Worm (Caenorhabditis elegans): ENCODE data around the gene lit-1.

The lit-1 gene

ce11 chrIII:13716831-13717230 lies 15.0 kb downstream of the lit-1 start:
- TF ChIP-seq W03F9.2 (tag; optimal IDR thresholded peaks at IDR 0.05) = no peak
- TF ChIP-seq him-1 (tag; optimal IDR thresholded peaks at IDR 0.05) = no peak
- no peak for TF ChIP-seq dao-5 (tag; optimal IDR thresholded peaks at IDR 0.05)

ce11 chrIII:13717505-13717904 lies 15.7 kb downstream of the lit-1 start:
- TF ChIP-seq him-1 (tag; optimal IDR thresholded peaks at IDR 0.05) = no peak
- TF ChIP-seq dao-5 (tag; optimal IDR thresholded peaks at IDR 0.05) = no peak
- TF ChIP-seq W03F9.2 (tag; optimal IDR thresholded peaks at IDR 0.05) = no peak

- TF ChIP-seq dao-5 (tag; optimal IDR thresholded peaks at IDR 0.05) = no peak
- TF ChIP-seq W03F9.2 (tag; optimal IDR thresholded peaks at IDR 0.05) = no peak
- TF ChIP-seq him-1 (tag; optimal IDR thresholded peaks at IDR 0.05) = no peak
Measured at ce11 chrIII:13718403-13718969, 16.7 kb downstream of the lit-1 start.

- no peak for TF ChIP-seq dao-5 (tag; optimal IDR thresholded peaks at IDR 0.05)
- TF ChIP-seq him-1 (tag; optimal IDR thresholded peaks at IDR 0.05) = no peak
- TF ChIP-seq W03F9.2 (tag; optimal IDR thresholded peaks at IDR 0.05) = no peak
Measured at ce11 chrIII:13719247-13719758, 17.5 kb downstream of the lit-1 start.

ce11 chrIII:13720190-13720741 lies 18.5 kb downstream of the lit-1 start:
- no peak for TF ChIP-seq him-1 (tag; optimal IDR thresholded peaks at IDR 0.05)
- TF ChIP-seq W03F9.2 (tag; optimal IDR thresholded peaks at IDR 0.05) = no peak
- no peak for TF ChIP-seq dao-5 (tag; optimal IDR thresholded peaks at IDR 0.05)

ce11 chrIII:13721066-13721465 lies 19.3 kb downstream of the lit-1 start:
- TF ChIP-seq dao-5 (tag; optimal IDR thresholded peaks at IDR 0.05) (no peak), him-1 (tag; optimal IDR thresholded peaks at IDR 0.05) (no peak), W03F9.2 (tag; optimal IDR thresholded peaks at IDR 0.05) (no peak)

ce11 chrIII:13721944-13722343 lies 20.2 kb downstream of the lit-1 start:
- TF ChIP-seq dao-5 (tag; optimal IDR thresholded peaks at IDR 0.05) (no peak), him-1 (tag; optimal IDR thresholded peaks at IDR 0.05) (no peak), W03F9.2 (tag; optimal IDR thresholded peaks at IDR 0.05) (no peak)

ce11 chrIII:13722387-13723122 lies 20.8 kb downstream of the lit-1 start:
- TF ChIP-seq dao-5 (tag; optimal IDR thresholded peaks at IDR 0.05) (no peak), W03F9.2 (tag; optimal IDR thresholded peaks at IDR 0.05) (no peak), him-1 (tag; optimal IDR thresholded peaks at IDR 0.05) (no peak)

- TF ChIP-seq dao-5 (tag; optimal IDR thresholded peaks at IDR 0.05) (no peak), him-1 (tag; optimal IDR thresholded peaks at IDR 0.05) (peak; percentile 33)
Measured at ce11 chrIII:13724018-13724892, 22.5 kb downstream of the lit-1 start.

ce11 chrIII:13729760-13730159 lies 28.0 kb downstream of the lit-1 start:
- TF ChIP-seq dao-5 (tag; optimal IDR thresholded peaks at IDR 0.05) (no peak), W03F9.2 (tag; optimal IDR thresholded peaks at IDR 0.05) (no peak), him-1 (tag; optimal IDR thresholded peaks at IDR 0.05) (no peak)

ce11 chrIII:13731589-13731988 lies 29.8 kb downstream of the lit-1 start, which contains the start of gene W06F12.2:
Gene W06F12.2, minus strand, starts transcription at chrIII:13731689.
- no peak for TF ChIP-seq W03F9.2 (tag; optimal IDR thresholded peaks at IDR 0.05)

ce11 chrIII:13732665-13733064 lies 30.9 kb downstream of the lit-1 start:
- TF ChIP-seq him-1 (tag; optimal IDR thresholded peaks at IDR 0.05) = no peak
- no peak for TF ChIP-seq W03F9.2 (tag; optimal IDR thresholded peaks at IDR 0.05)
- TF ChIP-seq dao-5 (tag; optimal IDR thresholded peaks at IDR 0.05) = no peak

ce11 chrIII:13733833-13734232 lies 32.0 kb downstream of the lit-1 start:
- TF ChIP-seq him-1 (tag; optimal IDR thresholded peaks at IDR 0.05) = no peak
- TF ChIP-seq dao-5 (tag; optimal IDR thresholded peaks at IDR 0.05) = no peak
- TF ChIP-seq W03F9.2 (tag; optimal IDR thresholded peaks at IDR 0.05) = no peak

All from whole organism, L4/young adult.